Fruit fly (Drosophila melanogaster) whole organism, pupa: ENCODE data around the gene raskol.
A peak's percentile ranks its signal among the peaks of the same experiment; 100 is the strongest.

Source experiments
- CG10348 ChIP-seq: fragments of 200-800 bp; sonication (Bioruptor generic); IDR thresholded peaks from 2 replicates; pipeline ENCODE4 v1.3.6; 2022; ENCODE audit warnings: missing biosample characterization, missing genetic modification characterization
- CG12605 ChIP-seq: fragments of 200-800 bp; sonication (Bioruptor generic); IDR thresholded peaks from 2 replicates; pipeline ENCODE4 v1.3.6; 2022; ENCODE audit warnings: missing biosample characterization, missing genetic modification characterization
- CG13204 ChIP-seq: fragments of 200-800 bp; sonication (Bioruptor generic); optimal IDR thresholded peaks from 2 replicates; lab custom pipeline; 2018; ENCODE audit warnings: missing biosample characterization, mild to moderate bottlenecking, missing genetic modification characterization, moderate library complexity
- CG14655 ChIP-seq: fragments of 200-800 bp; sonication (Bioruptor generic); optimal IDR thresholded peaks from 3 replicates; lab custom pipeline; 2017; ENCODE audit warnings: mild to moderate bottlenecking, missing biosample characterization, missing genetic modification reagents, missing genetic modification characterization
- CG15710 ChIP-seq: fragments of 200-800 bp; sonication (Bioruptor generic); optimal IDR thresholded peaks from 2 replicates; lab custom pipeline; 2018; ENCODE audit warnings: missing biosample characterization, mild to moderate bottlenecking, missing genetic modification characterization, moderate library complexity
- CG17806 ChIP-seq: fragments of 200-800 bp; sonication (Bioruptor generic); optimal IDR thresholded peaks from 2 replicates; lab custom pipeline; 2018; ENCODE audit warnings: missing biosample characterization, mild to moderate bottlenecking, missing genetic modification characterization, moderate library complexity
- CG32121 ChIP-seq: fragments of 200-800 bp; sonication (Bioruptor generic); IDR thresholded peaks from 2 replicates; pipeline ENCODE4 v1.3.6; 2022; ENCODE audit warnings: missing biosample characterization, missing genetic modification characterization
- CG34367 ChIP-seq: fragments of 200-800 bp; sonication (Bioruptor generic); optimal IDR thresholded peaks from 2 replicates; lab custom pipeline; 2018; ENCODE audit warnings: missing biosample characterization, mild to moderate bottlenecking, missing genetic modification characterization
- CG4496 ChIP-seq: fragments of 200-800 bp; sonication (Bioruptor generic); IDR thresholded peaks from 3 replicates; pipeline ENCODE4 v1.3.6; 2022; ENCODE audit warnings: missing biosample characterization, missing genetic modification characterization
- CG8159 ChIP-seq: fragments of 200-800 bp; sonication (Bioruptor generic); optimal IDR thresholded peaks from 3 replicates; lab custom pipeline; 2018; ENCODE audit warnings: missing biosample characterization, mild to moderate bottlenecking, missing genetic modification characterization, moderate library complexity
- CG8301 ChIP-seq: fragments of 200-800 bp; sonication (Bioruptor generic); optimal IDR thresholded peaks from 2 replicates; lab custom pipeline; 2018; ENCODE audit warnings: missing biosample characterization, mild to moderate bottlenecking, missing genetic modification characterization
- CG9948 ChIP-seq: fragments of 200-800 bp; sonication (Bioruptor generic); optimal IDR thresholded peaks from 2 replicates; lab custom pipeline; 2018; ENCODE audit warnings: missing biosample characterization, mild to moderate bottlenecking, missing genetic modification characterization, moderate library complexity
- D1 ChIP-seq: fragments of 200-800 bp; sonication (Bioruptor generic); optimal IDR thresholded peaks from 2 replicates; lab custom pipeline; 2018; ENCODE audit warnings: missing biosample characterization, mild to moderate bottlenecking, missing genetic modification characterization, moderate library complexity
- EcR ChIP-seq: fragments of 200-800 bp; sonication (Bioruptor generic); optimal IDR thresholded peaks from 3 replicates; lab custom pipeline; 2019; ENCODE audit warnings: missing biosample characterization, missing genetic modification characterization, mild to moderate bottlenecking, moderate library complexity, missing genetic modification reagents
- Ets98B ChIP-seq: fragments of 200-800 bp; sonication (Bioruptor generic); IDR thresholded peaks from 2 replicates; pipeline ENCODE4 v1.3.6; 2022; ENCODE audit warnings: missing biosample characterization, missing genetic modification characterization
- Pif1A ChIP-seq: fragments of 200-800 bp; sonication (Bioruptor generic); optimal IDR thresholded peaks from 3 replicates; lab custom pipeline; 2016; ENCODE audit warnings: missing biosample characterization, missing genetic modification characterization
- Pif1B ChIP-seq: fragments of 200-800 bp; sonication (Bioruptor generic); optimal IDR thresholded peaks from 3 replicates; lab custom pipeline; 2016; ENCODE audit warnings: missing biosample characterization, missing genetic modification characterization
- Snoo ChIP-seq: fragments of 200-800 bp; sonication (Bioruptor generic); optimal IDR thresholded peaks from 3 replicates; lab custom pipeline; 2017; ENCODE audit warnings: missing biosample characterization, mild to moderate bottlenecking, missing genetic modification characterization, inconsistent platforms
- fd96Ca ChIP-seq: fragments of 200-800 bp; sonication (Bioruptor generic); IDR thresholded peaks from 3 replicates; pipeline ENCODE4 v1.3.6; 2022; ENCODE audit warnings: missing biosample characterization, missing genetic modification characterization
- gl ChIP-seq: fragments of 200-800 bp; sonication (Bioruptor generic); optimal IDR thresholded peaks from 2 replicates; lab custom pipeline; 2018; ENCODE audit warnings: missing biosample characterization, mild to moderate bottlenecking, missing genetic modification characterization
- rn ChIP-seq: fragments of 200-800 bp; sonication (Bioruptor generic); IDR thresholded peaks from 2 replicates; pipeline ENCODE4 v1.3.6; 2022; ENCODE audit warnings: missing biosample characterization, missing genetic modification characterization

The raskol gene

DNA sequence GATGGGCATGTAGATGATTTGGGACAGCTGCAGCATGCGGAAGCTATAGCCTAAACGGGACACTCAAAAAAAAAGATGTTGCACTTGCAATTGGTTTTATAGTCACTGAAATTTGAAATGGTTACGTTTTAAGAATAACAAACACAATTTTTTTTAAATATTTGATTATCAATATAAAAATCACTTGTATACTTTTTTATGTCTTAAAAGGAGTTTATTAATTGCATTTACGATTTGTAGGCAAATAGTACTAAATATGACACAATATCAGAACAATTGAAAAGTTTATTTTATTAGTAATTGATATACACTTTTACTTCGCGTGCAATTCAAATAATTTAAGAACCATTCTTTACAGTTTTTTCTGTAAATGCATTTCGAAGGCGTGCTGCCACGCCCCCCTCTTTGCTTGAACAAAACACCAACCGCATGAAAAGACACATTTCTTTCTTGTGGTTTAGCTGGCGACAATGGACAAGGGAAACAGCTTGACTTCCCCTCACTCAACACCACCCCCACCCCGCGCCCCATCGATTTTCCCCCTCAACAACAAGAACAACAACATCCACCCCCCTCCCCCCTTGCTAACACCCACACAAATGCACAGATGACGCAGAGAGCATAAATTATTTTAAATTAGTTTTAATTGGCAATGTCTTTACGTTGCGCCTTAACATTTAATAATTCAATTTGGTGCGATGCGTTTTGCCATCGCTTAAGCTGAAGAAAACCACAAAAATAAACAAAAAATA, 7.0 kb downstream of the raskol start:
- TF ChIP-seq CG8159 (tag; lab: Kevin White, UChicago) (no peak), CG14655 (GFP tag; lab: Kevin White, UChicago) (peak; percentile 14), Pif1B (GFP tag; lab: Kevin White, UChicago) (no peak), CG9948 (no peak)

DNA sequence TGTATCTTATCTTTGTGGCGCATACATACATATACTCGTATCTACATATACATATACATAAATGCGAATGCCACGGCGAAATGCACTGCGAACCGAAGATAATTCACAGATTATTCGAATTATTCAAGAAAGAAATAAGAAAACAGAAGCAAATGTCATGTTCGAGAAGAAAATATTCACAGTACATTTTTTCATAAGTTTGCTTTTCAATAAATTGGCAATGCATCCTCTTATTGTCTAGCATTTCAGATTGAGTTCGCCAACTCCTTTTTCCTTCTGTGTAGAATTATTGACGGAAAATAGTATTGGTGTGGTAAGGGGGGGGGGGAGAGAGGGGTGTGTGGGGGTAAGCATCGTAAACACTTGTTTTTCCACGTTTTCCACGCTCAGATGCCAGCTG, 8.5 kb downstream of the raskol start:
- TF ChIP-seq CG13204 (GFP tag; lab: Kevin White, UChicago) (no peak), Pif1A (GFP tag; lab: Kevin White, UChicago) (no peak), CG4496 (GFP tag; lab: Robert Waterston, UW) (peak; percentile 59; the same call in 2 of the 3 replicates), CG9948 (peak; percentile 6), CG8159 (tag; lab: Kevin White, UChicago) (no peak), CG15710 (no peak), CG10348 (GFP tag; lab: Robert Waterston, UW) (no peak), gl (tag; lab: Kevin White, UChicago) (no peak), Snoo (tag; lab: Kevin White, UChicago) (no peak), Pif1B (GFP tag; lab: Kevin White, UChicago) (no peak), D1 (no peak), CG32121 (GFP tag; lab: Robert Waterston, UW) (0 out of 2 replicates have a peak, but pooled peaks have one; percentile 32), CG8301 (tag; lab: Kevin White, UChicago) (peak; percentile 24), fd96Ca (GFP tag; lab: Robert Waterston, UW) (no peak), CG17806 (tag; lab: Kevin White, UChicago) (no peak), rn (GFP tag; lab: Robert Waterston, UW) (no peak), CG12605 (GFP tag; lab: Robert Waterston, UW) (no peak), CG34367 (tag; lab: Kevin White, UChicago) (no peak), EcR (no peak), CG14655 (GFP tag; lab: Kevin White, UChicago) (peak; percentile 25), Ets98B (GFP tag; lab: Robert Waterston, UW) (peak; percentile 44)
- TF ChIP-seq, all 21 proteins: peak for 6

DNA sequence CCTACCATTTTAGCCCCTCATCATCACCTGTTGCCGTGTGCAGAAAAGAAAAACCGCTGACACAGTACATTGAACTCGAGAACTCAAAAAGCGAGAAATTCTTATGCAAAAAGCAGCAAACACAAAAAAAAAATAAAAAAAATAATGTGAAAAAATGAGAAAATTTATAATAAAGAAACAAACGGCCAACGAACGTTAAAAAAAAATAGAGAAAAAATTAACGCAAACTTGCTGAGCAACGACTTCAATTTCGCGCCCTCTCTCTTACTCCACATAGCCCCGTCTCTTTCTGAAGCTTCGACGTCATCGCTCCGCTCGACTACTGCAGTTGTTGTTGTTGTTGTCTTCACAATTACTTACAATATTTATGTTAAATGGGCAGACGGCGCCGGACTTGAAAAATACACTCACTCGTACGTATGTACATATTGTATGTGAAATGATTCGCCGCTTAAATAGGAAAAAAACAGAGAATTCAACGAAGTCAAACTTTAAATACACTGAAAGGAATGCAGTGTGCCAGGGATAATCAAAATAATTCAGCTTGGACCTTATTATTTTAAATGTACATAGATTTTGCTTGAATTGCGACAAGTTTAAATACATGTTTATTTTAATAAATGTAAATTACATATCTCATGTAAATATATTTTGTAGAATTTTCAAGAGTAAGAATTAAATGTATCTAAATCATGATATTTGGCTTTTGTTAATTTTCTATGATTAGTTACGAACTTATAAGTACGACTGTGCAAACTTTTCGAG, 9.2 kb downstream of the raskol start:
- peak; percentile 59 for TF ChIP-seq CG14655 (GFP tag; lab: Kevin White, UChicago)
- TF ChIP-seq CG8159 (tag; lab: Kevin White, UChicago) = peak; percentile 34
- TF ChIP-seq CG13204 (GFP tag; lab: Kevin White, UChicago) = no peak
- TF ChIP-seq CG17806 (tag; lab: Kevin White, UChicago) = no peak
- no peak for TF ChIP-seq rn (GFP tag; lab: Robert Waterston, UW)
- peak; percentile 44 for TF ChIP-seq CG8301 (tag; lab: Kevin White, UChicago)
- TF ChIP-seq CG12605 (GFP tag; lab: Robert Waterston, UW) = no peak
- peak; percentile 17 for TF ChIP-seq CG15710
- peak; percentile 10 for TF ChIP-seq CG9948
- no peak for TF ChIP-seq CG10348 (GFP tag; lab: Robert Waterston, UW)
- TF ChIP-seq gl (tag; lab: Kevin White, UChicago) = no peak

DNA sequence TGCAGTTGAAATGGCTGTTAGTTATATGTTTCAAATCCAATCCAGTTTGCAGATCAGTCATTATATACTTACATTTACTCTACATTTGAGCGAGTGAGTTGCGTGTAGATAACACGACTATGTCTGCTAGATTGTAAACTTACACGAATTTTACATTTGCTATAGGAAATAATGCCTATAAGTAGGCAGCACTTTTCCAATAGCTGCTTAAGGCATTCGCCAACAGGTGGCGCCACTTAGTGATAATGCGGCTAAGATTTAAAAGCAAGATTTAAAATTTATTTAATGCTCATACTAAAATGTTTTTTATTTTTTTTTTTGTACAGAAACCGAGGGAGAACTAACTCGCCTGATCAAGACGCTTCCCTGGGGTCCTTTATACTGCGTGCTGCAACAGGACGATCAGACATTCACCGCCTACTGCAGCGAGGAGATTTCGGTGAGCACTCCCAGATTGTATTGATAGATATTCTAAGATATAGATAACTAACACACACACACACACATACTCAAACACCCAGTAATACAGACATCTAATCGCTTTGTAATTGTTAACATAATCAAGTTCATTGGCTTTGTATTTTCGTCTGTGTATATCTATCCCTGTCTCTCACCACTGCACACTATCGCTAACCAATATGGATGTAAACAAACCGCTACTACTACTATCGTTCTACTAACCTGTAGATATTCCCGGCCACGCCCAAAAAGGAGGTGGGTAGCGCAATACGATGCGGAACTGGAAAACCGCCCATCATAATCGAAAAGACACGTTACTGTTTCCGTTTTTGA, 10.5 kb downstream of the raskol start:
- TF ChIP-seq CG4496 (GFP tag; lab: Robert Waterston, UW) (0 out of 3 replicates have a peak, but pooled peaks have one; percentile 32), Pif1A (GFP tag; lab: Kevin White, UChicago) (no peak)

dm6 chrX:17722912-17723311, 13.0 kb downstream of the raskol start:
- TF ChIP-seq CG4496 (GFP tag; lab: Robert Waterston, UW) = peak; percentile 16; the same call in 1 of the 3 replicates
- no peak for TF ChIP-seq gl (tag; lab: Kevin White, UChicago)
- peak; percentile 40; the same call in 1 of the 2 replicates for TF ChIP-seq CG12605 (GFP tag; lab: Robert Waterston, UW)
- peak; percentile 11 for TF ChIP-seq EcR
- peak; percentile 45; the same call in 1 of the 2 replicates for TF ChIP-seq Ets98B (GFP tag; lab: Robert Waterston, UW)
- TF ChIP-seq CG32121 (GFP tag; lab: Robert Waterston, UW) = peak; percentile 47
- no peak for TF ChIP-seq CG9948
- TF ChIP-seq CG14655 (GFP tag; lab: Kevin White, UChicago) = peak; percentile 3
- peak; percentile 4 for TF ChIP-seq Snoo (tag; lab: Kevin White, UChicago)
- TF ChIP-seq CG8159 (tag; lab: Kevin White, UChicago) = no peak
- TF ChIP-seq CG13204 (GFP tag; lab: Kevin White, UChicago) = peak; percentile 46
- peak; percentile 12 for TF ChIP-seq Pif1B (GFP tag; lab: Kevin White, UChicago)
